Worm (Caenorhabditis elegans) whole organism, late embryonic: ENCODE data around the gene M03B6.4.

ENCODE experiments used
- C38D4.7 ChIP-seq: fragments of 200-800 bp; sonication (Bioruptor generic); optimal IDR thresholded peaks from 2 replicates; lab custom pipeline; 2018; ENCODE audit warnings: mild to moderate bottlenecking, missing genetic modification characterization, moderate library complexity, missing compliant biosample characterization
- F13H6.1 ChIP-seq: sonication (generic microtip); optimal IDR thresholded peaks from 2 replicates; lab custom pipeline; 2016; ENCODE audit warnings: missing genetic modification characterization, missing compliant biosample characterization
- T23F11.4 ChIP-seq: fragments of 200-800 bp; sonication (Bioruptor generic); optimal IDR thresholded peaks from 2 replicates; lab custom pipeline; 2018; ENCODE audit warnings: mild to moderate bottlenecking, missing genetic modification characterization, missing compliant biosample characterization
- Y22D7AL.16 ChIP-seq: sonication (generic microtip); optimal IDR thresholded peaks from 2 replicates; lab custom pipeline; 2016; ENCODE audit warnings: missing genetic modification characterization, missing compliant biosample characterization
- ama-1 ChIP-seq: fragments of 150-350 bp; optimal IDR thresholded peaks from 2 replicates; lab custom pipeline; 2014
- ceh-18 ChIP-seq: sonication (generic microtip); optimal IDR thresholded peaks from 2 replicates; lab custom pipeline; 2016; ENCODE audit warnings: missing genetic modification characterization, missing compliant biosample characterization
- ceh-24 ChIP-seq: sonication (generic microtip); optimal IDR thresholded peaks from 2 replicates; lab custom pipeline; 2016; ENCODE audit warnings: mild to moderate bottlenecking, missing genetic modification characterization, missing compliant biosample characterization
- ceh-30 ChIP-seq: fragments of 150-350 bp; optimal IDR thresholded peaks from 2 replicates; lab custom pipeline; 2014; ENCODE audit warnings: missing biosample characterization, missing genetic modification characterization
- ceh-31 ChIP-seq: sonication (generic microtip); optimal IDR thresholded peaks from 2 replicates; lab custom pipeline; 2016; ENCODE audit warnings: missing genetic modification characterization, missing compliant biosample characterization
- ceh-45 ChIP-seq: fragments of 200-800 bp; sonication (Bioruptor generic); IDR thresholded peaks from 2 replicates; pipeline ENCODE4 v1.3.6; 2022; ENCODE audit warnings: missing genetic modification reagents, missing genetic modification characterization, missing compliant biosample characterization
- ceh-48 ChIP-seq: sonication (generic microtip); optimal IDR thresholded peaks from 2 replicates; lab custom pipeline; 2016; ENCODE audit warnings: missing genetic modification characterization, inconsistent platforms, missing compliant biosample characterization
- ceh-9 ChIP-seq: sonication (generic microtip); optimal IDR thresholded peaks from 2 replicates; lab custom pipeline; 2016; ENCODE audit warnings: mild to moderate bottlenecking, missing genetic modification characterization, inconsistent platforms, missing compliant biosample characterization
- che-1 ChIP-seq: sonication (generic microtip); optimal IDR thresholded peaks from 2 replicates; lab custom pipeline; 2016; ENCODE audit warnings: mild to moderate bottlenecking, missing genetic modification characterization, missing compliant biosample characterization
- dmd-4 ChIP-seq: sonication (generic microtip); optimal IDR thresholded peaks from 2 replicates; lab custom pipeline; 2016; ENCODE audit warnings: borderline replicate concordance, missing genetic modification characterization, missing compliant biosample characterization
- dve-1 ChIP-seq: sonication (generic microtip); optimal IDR thresholded peaks from 2 replicates; lab custom pipeline; 2017; ENCODE audit warnings: antibody characterized with exemption, mild to moderate bottlenecking, missing genetic modification characterization, missing compliant biosample characterization
- elt-2 ChIP-seq: sonication (generic microtip); optimal IDR thresholded peaks from 2 replicates; lab custom pipeline; 2016; ENCODE audit warnings: missing genetic modification reagents, missing genetic modification characterization, missing compliant biosample characterization
- fkh-6 ChIP-seq: sonication (generic microtip); optimal IDR thresholded peaks from 2 replicates; lab custom pipeline; 2016; ENCODE audit warnings: missing genetic modification characterization, missing compliant biosample characterization
- gmeb-2 ChIP-seq: sonication (generic microtip); optimal IDR thresholded peaks from 2 replicates; lab custom pipeline; 2016; ENCODE audit warnings: missing genetic modification characterization, inconsistent platforms, missing compliant biosample characterization
- hlh-13 ChIP-seq: fragments of 200-800 bp; sonication (Bioruptor generic); optimal IDR thresholded peaks from 2 replicates; lab custom pipeline; 2018; ENCODE audit warnings: mild to moderate bottlenecking, missing genetic modification characterization, missing compliant biosample characterization
- hlh-15 ChIP-seq: sonication (generic microtip); optimal IDR thresholded peaks from 2 replicates; lab custom pipeline; 2016; ENCODE audit warnings: missing genetic modification characterization, missing compliant biosample characterization
- hlh-6 ChIP-seq: sonication (generic microtip); optimal IDR thresholded peaks from 2 replicates; lab custom pipeline; 2016; ENCODE audit warnings: missing genotype, missing genetic modification characterization, missing compliant biosample characterization
- hlh-8 ChIP-seq: sonication (generic microtip); optimal IDR thresholded peaks from 2 replicates; lab custom pipeline; 2016; ENCODE audit warnings: missing genotype, missing genetic modification characterization, missing compliant biosample characterization
- nfya-1 ChIP-seq: sonication (generic microtip); optimal IDR thresholded peaks from 2 replicates; lab custom pipeline; 2017; ENCODE audit warnings: missing genetic modification characterization, mild to moderate bottlenecking, missing compliant biosample characterization, antibody characterized with exemption, moderate library complexity
- nhr-232 ChIP-seq: sonication (generic microtip); optimal IDR thresholded peaks from 2 replicates; lab custom pipeline; 2016; ENCODE audit warnings: missing genetic modification characterization, missing compliant biosample characterization
- odd-2 ChIP-seq: sonication (generic microtip); optimal IDR thresholded peaks from 2 replicates; lab custom pipeline; 2017; ENCODE audit warnings: antibody characterized with exemption, mild to moderate bottlenecking, missing genetic modification characterization, missing compliant biosample characterization
- pax-1 ChIP-seq: fragments of 150-350 bp; optimal IDR thresholded peaks from 2 replicates; lab custom pipeline; 2014; ENCODE audit warnings: missing biosample characterization, missing genetic modification characterization
- pha-2 ChIP-seq: sonication (generic microtip); optimal IDR thresholded peaks from 2 replicates; lab custom pipeline; 2017; ENCODE audit warnings: mild to moderate bottlenecking, missing genetic modification characterization, missing compliant biosample characterization
- pqm-1 ChIP-seq: sonication (generic microtip); optimal IDR thresholded peaks from 2 replicates; lab custom pipeline; 2016; ENCODE audit warnings: missing genetic modification characterization, missing compliant biosample characterization
- rnt-1 ChIP-seq: sonication (generic microtip); optimal IDR thresholded peaks from 2 replicates; lab custom pipeline; 2016; ENCODE audit warnings: missing genetic modification characterization, missing compliant biosample characterization
- sdc-2 ChIP-seq: sonication (generic microtip); optimal IDR thresholded peaks from 2 replicates; lab custom pipeline; 2016; ENCODE audit warnings: missing genotype, missing genetic modification characterization, missing compliant biosample characterization
- tbx-2 ChIP-seq: sonication (generic microtip); optimal IDR thresholded peaks from 2 replicates; lab custom pipeline; 2016; ENCODE audit warnings: missing genetic modification characterization, missing compliant biosample characterization
- tbx-7 ChIP-seq: sonication (generic microtip); optimal IDR thresholded peaks from 2 replicates; lab custom pipeline; 2016; ENCODE audit warnings: missing genotype, missing genetic modification characterization, missing compliant biosample characterization
- ttx-3 ChIP-seq: sonication (generic microtip); optimal IDR thresholded peaks from 2 replicates; lab custom pipeline; 2016; ENCODE audit warnings: missing genetic modification reagents, missing genetic modification characterization, missing compliant biosample characterization
- unc-3 ChIP-seq, 2 experiments: fragments of 200-800 bp in 1 of 2; sonication (Bioruptor generic) in 1 of 2; sonication (generic microtip) in 1 of 2; conservative IDR thresholded peaks in 1 of 2; optimal IDR thresholded peaks in 1 of 2; 2 replicates each; pipeline versions ENCODE4 v1.3.6 to Lab custom; 2016 to 2022; ENCODE audit warnings: missing compliant biosample characterization in 2 of 2, missing genetic modification characterization in 2 of 2, missing genetic modification reagents in 1 of 2
- unc-42 ChIP-seq: sonication (generic microtip); optimal IDR thresholded peaks from 2 replicates; lab custom pipeline; 2016; ENCODE audit warnings: missing genotype, missing genetic modification characterization, missing compliant biosample characterization
- unc-55 ChIP-seq: sonication (generic microtip); optimal IDR thresholded peaks from 2 replicates; lab custom pipeline; 2017; ENCODE audit warnings: missing biosample characterization, missing genetic modification reagents, missing genetic modification characterization
- zip-5 ChIP-seq: sonication (generic microtip); optimal IDR thresholded peaks from 2 replicates; lab custom pipeline; 2016; ENCODE audit warnings: missing genetic modification characterization, missing compliant biosample characterization

M03B6.4 gene

ce11 chrX:13823482-13823881 lies 35.2 kb upstream of the M03B6.4 start, which contains the start of gene twk-23 (continued):
- TF ChIP-seq tbx-7, result no peak

ce11 chrX:13833448-13833847 lies 25.2 kb upstream of the M03B6.4 start:
- no peak for TF ChIP-seq C38D4.7
- no peak for TF ChIP-seq hlh-8 (tag; lab: Kevin White, UChicago)

ce11 chrX:13834127-13834526 lies 24.5 kb upstream of the M03B6.4 start, which contains the start of gene F19D8.2:
Gene F19D8.2 (plus strand): TSS chrX:13834427.
- TF ChIP-seq fkh-6 (tag; lab: Kevin White, UChicago), result no peak
- no peak for TF ChIP-seq rnt-1 (tag; lab: Kevin White, UChicago)
- TF ChIP-seq ceh-48 (tag; lab: Kevin White, UChicago), result no peak
- TF ChIP-seq pha-2 (tag; lab: Kevin White, UChicago), result no peak
- no peak for TF ChIP-seq hlh-15 (tag; lab: Kevin White, UChicago)
- no peak for TF ChIP-seq ceh-31 (tag; lab: Kevin White, UChicago)
- no peak for TF ChIP-seq hlh-13 (GFP tag; lab: Kevin White, UChicago)
- no peak for TF ChIP-seq Y22D7AL.16 (tag; lab: Kevin White, UChicago)
- TF ChIP-seq unc-3 (GFP tag; conservative IDR thresholded peaks at IDR 0.05; lab: Robert Waterston, UW), result no peak
- TF ChIP-seq unc-3 (tag; optimal IDR thresholded peaks at IDR 0.05; lab: Kevin White, UChicago), result no peak
- TF ChIP-seq sdc-2 (tag; lab: Kevin White, UChicago), result no peak
- no peak for TF ChIP-seq che-1 (tag; lab: Kevin White, UChicago)
- TF ChIP-seq ceh-30 (tag; lab: Kevin White, UChicago), result no peak
- no peak for TF ChIP-seq T23F11.4 (GFP tag; lab: Kevin White, UChicago)
- no peak for TF ChIP-seq pqm-1
- TF ChIP-seq tbx-2, result no peak
- no peak for TF ChIP-seq ceh-45 (GFP tag; lab: Robert Waterston, UW)
- no peak for TF ChIP-seq ceh-9 (tag; lab: Kevin White, UChicago)
- TF ChIP-seq, all 69 proteins: peak for 0

ce11 chrX:13838019-13838418 lies 20.6 kb upstream of the M03B6.4 start:
- TF ChIP-seq fkh-6 (tag; lab: Kevin White, UChicago) (no peak), ttx-3 (tag; lab: Kevin White, UChicago) (no peak), dmd-4 (no peak), che-1 (tag; lab: Kevin White, UChicago) (no peak), hlh-6 (tag; lab: Kevin White, UChicago) (no peak), unc-42 (tag; lab: Kevin White, UChicago) (no peak), unc-55 (GFP tag; lab: Kevin White, UChicago) (no peak), sdc-2 (tag; lab: Kevin White, UChicago) (no peak), nhr-232 (tag; lab: Kevin White, UChicago) (no peak), pqm-1 (no peak)

ce11 chrX:13840336-13840735 lies 18.3 kb upstream of the M03B6.4 start:
- TF ChIP-seq dve-1 (no peak), pax-1 (tag; lab: Kevin White, UChicago) (no peak), rnt-1 (tag; lab: Kevin White, UChicago) (no peak), gmeb-2 (tag; lab: Kevin White, UChicago) (no peak), pqm-1 (no peak), nhr-232 (tag; lab: Kevin White, UChicago) (no peak), ceh-24 (no peak), odd-2 (tag; lab: Kevin White, UChicago) (no peak), ceh-30 (tag; lab: Kevin White, UChicago) (no peak), elt-2 (tag; lab: Kevin White, UChicago) (no peak), nfya-1 (tag; lab: Kevin White, UChicago) (no peak), ama-1 (lab: Kevin White, UChicago) (no peak), T23F11.4 (GFP tag; lab: Kevin White, UChicago) (no peak), zip-5 (tag; lab: Kevin White, UChicago) (no peak), che-1 (tag; lab: Kevin White, UChicago) (no peak), F13H6.1 (tag; lab: Kevin White, UChicago) (no peak), sdc-2 (tag; lab: Kevin White, UChicago) (no peak), ceh-18 (no peak), tbx-2 (no peak)
